Worm (Caenorhabditis elegans) whole organism, mixed stage, embryonic: ENCODE measurements around the gene pek-1.

Experiments used
- M03D4.4 ChIP-seq: sonication (generic microtip); optimal IDR thresholded peaks from 2 replicates; lab custom pipeline; 2017; ENCODE audit warnings: mild to moderate bottlenecking, missing genetic modification characterization, missing compliant biosample characterization
- bed-3 ChIP-seq: fragments of 200-800 bp; sonication (Bioruptor generic); optimal IDR thresholded peaks from 3 replicates; lab custom pipeline; 2018; ENCODE audit warnings: mild to moderate bottlenecking, missing genetic modification characterization, moderate library complexity, missing compliant biosample characterization
- blmp-1 ChIP-seq: fragments of 150-350 bp; optimal IDR thresholded peaks from 2 replicates; lab custom pipeline; 2014; ENCODE audit warnings: missing biosample characterization, missing genetic modification characterization
- ceh-39 ChIP-seq: fragments of 150-350 bp; optimal IDR thresholded peaks from 2 replicates; lab custom pipeline; 2014; ENCODE audit warnings: missing biosample characterization, missing genetic modification characterization
- ceh-43 ChIP-seq: fragments of 200-800 bp; sonication (Bioruptor generic); optimal IDR thresholded peaks from 2 replicates; lab custom pipeline; 2018; ENCODE audit warnings: mild to moderate bottlenecking, missing genetic modification characterization, moderate library complexity, missing compliant biosample characterization
- ces-1 ChIP-seq: fragments of 150-350 bp; optimal IDR thresholded peaks from 2 replicates; lab custom pipeline; 2014; ENCODE audit warnings: missing biosample characterization, missing genetic modification reagents, missing genetic modification characterization
- cnd-1 ChIP-seq: fragments of 200-800 bp; sonication (Bioruptor generic); optimal IDR thresholded peaks from 2 replicates; lab custom pipeline; 2018; ENCODE audit warnings: mild to moderate bottlenecking, missing genetic modification characterization, missing compliant biosample characterization
- drap-1 ChIP-seq: fragments of 200-800 bp; sonication (Bioruptor generic); optimal IDR thresholded peaks from 3 replicates; lab custom pipeline; 2018; ENCODE audit warnings: mild to moderate bottlenecking, missing genetic modification characterization, missing compliant biosample characterization
- elt-1 ChIP-seq: sonication (generic microtip); optimal IDR thresholded peaks from 2 replicates; lab custom pipeline; 2017; ENCODE audit warnings: missing genetic modification characterization, mild to moderate bottlenecking, missing compliant biosample characterization, antibody characterized with exemption, moderate library complexity, borderline replicate concordance; ENCODE audit not compliant: insufficient read depth
- elt-3 ChIP-seq: fragments of 150-350 bp; optimal IDR thresholded peaks from 2 replicates; lab custom pipeline; 2014; ENCODE audit warnings: missing biosample characterization, missing genetic modification characterization
- flh-1 ChIP-seq: fragments of 200-800 bp; sonication (Bioruptor generic); optimal IDR thresholded peaks from 2 replicates; lab custom pipeline; 2018; ENCODE audit warnings: mild to moderate bottlenecking, missing genetic modification characterization, moderate library complexity, missing compliant biosample characterization
- ham-2 ChIP-seq: fragments of 200-800 bp; sonication (Bioruptor generic); optimal IDR thresholded peaks from 2 replicates; lab custom pipeline; 2018; ENCODE audit warnings: mild to moderate bottlenecking, missing genetic modification characterization, missing compliant biosample characterization
- hlh-1 ChIP-seq: fragments of 150-350 bp; optimal IDR thresholded peaks from 2 replicates; lab custom pipeline; 2014; ENCODE audit warnings: missing biosample characterization, missing genetic modification reagents, missing genetic modification characterization
- lin-13 ChIP-seq: fragments of 150-350 bp; optimal IDR thresholded peaks from 2 replicates; lab custom pipeline; 2014; ENCODE audit warnings: missing biosample characterization, missing genetic modification characterization
- lin-32 ChIP-seq: fragments of 200-800 bp; sonication (Bioruptor generic); optimal IDR thresholded peaks from 2 replicates; lab custom pipeline; 2018; ENCODE audit warnings: mild to moderate bottlenecking, missing genetic modification characterization, missing compliant biosample characterization
- lsy-2 ChIP-seq: fragments of 150-350 bp; optimal IDR thresholded peaks from 2 replicates; lab custom pipeline; 2014; ENCODE audit warnings: missing biosample characterization, missing genetic modification characterization
- mab-5 ChIP-seq: fragments of 150-350 bp; optimal IDR thresholded peaks from 2 replicates; lab custom pipeline; 2014; ENCODE audit warnings: missing biosample characterization, missing genetic modification characterization
- mep-1 ChIP-seq: fragments of 150-350 bp; optimal IDR thresholded peaks from 2 replicates; lab custom pipeline; 2017; ENCODE audit warnings: missing biosample characterization, missing genetic modification reagents, missing genetic modification characterization, inconsistent platforms
- nhr-12 ChIP-seq: fragments of 150-350 bp; optimal IDR thresholded peaks from 2 replicates; lab custom pipeline; 2014; ENCODE audit warnings: missing biosample characterization, missing genetic modification characterization
- nhr-2 ChIP-seq: fragments of 150-350 bp; optimal IDR thresholded peaks from 2 replicates; lab custom pipeline; 2014; ENCODE audit warnings: missing biosample characterization, missing genetic modification characterization
- nhr-237 ChIP-seq: fragments of 150-350 bp; optimal IDR thresholded peaks from 2 replicates; lab custom pipeline; 2014; ENCODE audit warnings: missing biosample characterization, missing genetic modification characterization
- nhr-28 ChIP-seq: fragments of 150-350 bp; optimal IDR thresholded peaks from 2 replicates; lab custom pipeline; 2014; ENCODE audit warnings: missing biosample characterization, missing genetic modification characterization
- nhr-76 ChIP-seq: sonication (generic microtip); optimal IDR thresholded peaks from 2 replicates; lab custom pipeline; 2017; ENCODE audit warnings: missing biosample characterization, missing genetic modification characterization
- pha-4 ChIP-seq: fragments of 150-350 bp; optimal IDR thresholded peaks from 2 replicates; lab custom pipeline; 2018; ENCODE audit warnings: missing biosample characterization, missing genetic modification reagents, missing genetic modification characterization
- sem-2 ChIP-seq: fragments of 200-800 bp; sonication (Bioruptor generic); optimal IDR thresholded peaks from 2 replicates; lab custom pipeline; 2018; ENCODE audit warnings: mild to moderate bottlenecking, missing genetic modification characterization, missing compliant biosample characterization
- snpc-4 ChIP-seq: fragments of 150-350 bp; optimal IDR thresholded peaks from 2 replicates; lab custom pipeline; 2014; ENCODE audit warnings: missing biosample characterization, missing genetic modification characterization
- sptf-1 ChIP-seq: sonication (generic microtip); optimal IDR thresholded peaks from 2 replicates; lab custom pipeline; 2017; ENCODE audit warnings: mild to moderate bottlenecking, missing genetic modification characterization, moderate library complexity, missing compliant biosample characterization
- tbx-8 ChIP-seq: fragments of 200-800 bp; sonication (Bioruptor generic); optimal IDR thresholded peaks from 2 replicates; lab custom pipeline; 2018; ENCODE audit warnings: mild to moderate bottlenecking, missing genetic modification characterization, moderate library complexity, missing compliant biosample characterization
- unc-120 ChIP-seq: sonication (generic microtip); optimal IDR thresholded peaks from 2 replicates; lab custom pipeline; 2017; ENCODE audit warnings: missing genetic modification characterization, missing compliant biosample characterization; ENCODE audit not compliant: poor library complexity, severe bottlenecking
- unc-62 ChIP-seq: fragments of 150-350 bp; optimal IDR thresholded peaks from 2 replicates; lab custom pipeline; 2014; ENCODE audit warnings: missing biosample characterization, missing genetic modification reagents, missing genetic modification characterization
- zip-8 ChIP-seq: fragments of 150-350 bp; optimal IDR thresholded peaks from 2 replicates; lab custom pipeline; 2014; ENCODE audit warnings: missing biosample characterization, missing genetic modification characterization
- ztf-11 ChIP-seq: fragments of 150-350 bp; optimal IDR thresholded peaks from 2 replicates; lab custom pipeline; 2014; ENCODE audit warnings: missing biosample characterization, missing genetic modification characterization

Gene pek-1

ce11 chrX:11419988-11420387 lies 5.3 kb upstream of the pek-1 start, which contains the start of gene F46C3.6:
Gene F46C3.6, minus strand, starts transcription at chrX:11420074.
- TF ChIP-seq ceh-43 (GFP tag; lab: Kevin White, UChicago) (no peak), flh-1 (GFP tag; lab: Kevin White, UChicago) (no peak), blmp-1 (no peak), bed-3 (GFP tag; lab: Kevin White, UChicago) (no peak), elt-3 (tag; lab: Kevin White, UChicago) (no peak), ceh-39 (no peak), ces-1 (GFP tag; lab: Kevin White, UChicago) (no peak), hlh-1 (tag; lab: Kevin White, UChicago) (no peak), elt-1 (tag; lab: Kevin White, UChicago) (no peak), nhr-2 (tag; lab: Kevin White, UChicago) (no peak), nhr-12 (tag; lab: Kevin White, UChicago) (no peak), nhr-237 (tag; lab: Kevin White, UChicago) (no peak), snpc-4 (tag; lab: Kevin White, UChicago) (no peak)

DNA sequence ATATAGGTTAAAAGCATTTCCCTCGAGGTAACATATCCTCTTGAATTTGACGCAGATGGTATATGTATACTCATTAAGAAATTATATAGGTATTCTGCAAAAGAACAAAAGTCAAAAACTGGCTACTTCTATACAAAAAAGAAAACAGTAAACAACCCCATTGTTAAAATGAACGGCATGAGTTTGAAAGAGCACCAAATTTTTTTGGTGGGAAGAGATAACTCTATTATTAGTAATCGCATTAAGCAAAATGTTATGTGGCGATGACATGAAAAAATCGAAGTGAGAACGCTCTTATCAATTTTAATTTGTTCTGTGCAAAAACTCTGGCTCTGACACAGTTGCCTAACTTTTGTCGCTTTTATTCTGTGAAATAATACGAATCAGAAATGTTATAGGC lies 4.0 kb upstream of the pek-1 start, which contains the start of gene F46C3.2:
Gene F46C3.2 (minus strand): TSS at position 101 of the 400 bp plus-strand sequence.
- no peak for TF ChIP-seq ztf-11
- TF ChIP-seq sem-2: no peak
- no peak for TF ChIP-seq mep-1

DNA sequence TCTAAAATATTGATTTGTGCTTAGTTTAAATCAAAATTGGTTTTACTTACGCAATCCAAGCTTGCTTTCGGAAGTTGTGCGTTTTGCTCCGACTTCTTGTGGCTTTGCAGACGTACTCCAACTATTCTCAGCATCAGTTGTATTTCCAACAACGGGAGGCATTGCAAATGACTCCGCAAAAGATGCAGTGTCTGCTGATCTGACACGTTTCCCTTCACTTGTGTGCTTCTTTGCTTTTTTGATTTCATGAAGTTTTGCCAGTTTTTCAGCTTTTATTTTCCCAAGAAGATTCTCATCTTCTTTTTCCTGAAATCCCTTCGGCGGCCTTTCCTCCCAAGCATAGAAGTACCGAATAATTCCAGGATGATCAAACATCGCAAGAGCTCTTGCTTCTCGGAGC lies 3.0 kb downstream of the pek-1 start:
- no peak for TF ChIP-seq elt-1 (tag; lab: Kevin White, UChicago)
- no peak for TF ChIP-seq unc-62 (GFP tag; lab: Kevin White, UChicago)
- no peak for TF ChIP-seq ceh-43 (GFP tag; lab: Kevin White, UChicago)

DNA sequence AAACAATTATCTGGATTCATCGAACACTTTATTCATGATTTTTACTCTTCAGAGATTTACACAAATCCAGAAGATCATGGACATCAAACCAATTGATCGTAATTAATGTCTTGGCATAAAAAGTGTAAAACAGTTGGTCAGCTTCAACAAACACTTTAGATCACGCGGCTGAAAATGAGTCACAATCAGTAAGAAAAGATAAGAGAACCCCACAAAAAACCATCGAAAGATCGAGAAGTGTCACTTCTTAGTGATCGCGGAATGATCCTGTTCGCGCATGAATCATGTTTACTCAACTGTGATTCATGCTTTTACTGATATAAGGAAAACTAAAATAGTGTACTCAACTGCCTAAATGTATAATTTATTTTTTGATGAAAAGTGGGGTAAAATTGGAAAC lies 5.2 kb downstream of the pek-1 start:
- TF ChIP-seq mep-1 (no peak), nhr-237 (tag; lab: Kevin White, UChicago) (no peak), lin-32 (no peak), drap-1 (GFP tag; lab: Kevin White, UChicago) (no peak), tbx-8 (no peak), nhr-12 (tag; lab: Kevin White, UChicago) (no peak), ceh-39 (no peak), blmp-1 (no peak), sptf-1 (tag; lab: Kevin White, UChicago) (no peak), elt-1 (tag; lab: Kevin White, UChicago) (no peak), zip-8 (no peak), mab-5 (tag; lab: Kevin White, UChicago) (no peak), lin-13 (no peak), nhr-2 (tag; lab: Kevin White, UChicago) (no peak), unc-120 (tag; lab: Kevin White, UChicago) (no peak), pha-4 (tag; lab: Kevin White, UChicago) (no peak)

- TF ChIP-seq elt-3 (tag; lab: Kevin White, UChicago) (no peak), nhr-12 (tag; lab: Kevin White, UChicago) (no peak), ces-1 (GFP tag; lab: Kevin White, UChicago) (no peak), ham-2 (GFP tag; lab: Kevin White, UChicago) (no peak), mab-5 (tag; lab: Kevin White, UChicago) (no peak), lsy-2 (tag; lab: Kevin White, UChicago) (no peak), tbx-8 (no peak), lin-13 (no peak), nhr-76 (tag; lab: Kevin White, UChicago) (no peak), snpc-4 (tag; lab: Kevin White, UChicago) (no peak), sptf-1 (tag; lab: Kevin White, UChicago) (no peak)
- TF ChIP-seq, all 35 proteins: peak for 0
Measured at ce11 chrX:11407682-11408335, 6.9 kb downstream of the pek-1 start, which contains the start of gene F08B12.4. Gene F08B12.4, minus strand, starts transcription at chrX:11407732.

DNA sequence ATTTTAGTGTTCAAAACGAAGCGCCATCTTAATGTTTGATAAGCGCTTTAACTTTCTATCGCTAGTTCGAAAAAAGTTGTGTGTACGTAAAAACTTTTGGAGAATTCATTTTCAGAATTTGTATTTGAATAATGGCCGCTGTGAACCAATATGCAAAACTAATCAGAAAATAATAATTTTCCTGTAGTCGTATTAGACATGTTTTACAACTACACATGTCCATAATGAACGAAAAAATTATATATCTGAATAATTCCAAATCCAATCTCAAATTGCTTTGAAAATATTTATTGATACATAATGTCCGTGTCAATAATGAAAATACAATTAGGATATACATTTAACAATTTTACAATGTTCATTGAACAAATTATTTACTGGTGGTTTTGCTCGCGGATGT lies 7.9 kb downstream of the pek-1 start:
- TF ChIP-seq nhr-28 (tag; lab: Kevin White, UChicago) (no peak), lsy-2 (tag; lab: Kevin White, UChicago) (no peak), ces-1 (GFP tag; lab: Kevin White, UChicago) (no peak), M03D4.4 (tag; lab: Kevin White, UChicago) (no peak), mab-5 (tag; lab: Kevin White, UChicago) (no peak), nhr-12 (tag; lab: Kevin White, UChicago) (no peak), bed-3 (GFP tag; lab: Kevin White, UChicago) (no peak), ztf-11 (no peak), cnd-1 (tag; lab: Kevin White, UChicago) (no peak)
